Fruit fly (Drosophila melanogaster): ENCODE data around the gene Gr98b.

Gr98b gene

dm6 chr3R:27542197-27542596 lies at the start of gene Gr98b:
Gene Gr98b, plus strand, starts transcription at chr3R:27542497.
- TF ChIP-seq EcR (GFP tag; optimal IDR thresholded peaks at IDR 0.05) (no peak), CG8478 (optimal IDR thresholded peaks at IDR 0.05) (no peak), pan (optimal IDR thresholded peaks at IDR 0.05) (no peak), psq (optimal IDR thresholded peaks at IDR 0.05) (no peak), usp (GFP tag; optimal IDR thresholded peaks at IDR 0.05) (no peak), Dll (optimal IDR thresholded peaks at IDR 0.05) (no peak)

- TF ChIP-seq EcR (GFP tag; optimal IDR thresholded peaks at IDR 0.05) (no peak), CG8478 (optimal IDR thresholded peaks at IDR 0.05) (no peak), pan (optimal IDR thresholded peaks at IDR 0.05) (no peak), Dll (optimal IDR thresholded peaks at IDR 0.05) (no peak), psq (optimal IDR thresholded peaks at IDR 0.05) (no peak), usp (GFP tag; optimal IDR thresholded peaks at IDR 0.05) (no peak)
Observed at dm6 chr3R:27497616-27498015, 44.7 kb upstream of the Gr98b start.

- no peak for TF ChIP-seq usp (GFP tag; optimal IDR thresholded peaks at IDR 0.05)
- TF ChIP-seq CG8478 (optimal IDR thresholded peaks at IDR 0.05), result no peak
- TF ChIP-seq psq (optimal IDR thresholded peaks at IDR 0.05), result no peak
- no peak for TF ChIP-seq EcR (GFP tag; optimal IDR thresholded peaks at IDR 0.05)
- no peak for TF ChIP-seq pan (optimal IDR thresholded peaks at IDR 0.05)
- no peak for TF ChIP-seq Dll (optimal IDR thresholded peaks at IDR 0.05)
Observed at dm6 chr3R:27501938-27502337, 40.4 kb upstream of the Gr98b start, which contains the start of gene CG43139. Gene CG43139, minus strand, starts transcription at chr3R:27502025.

DNA sequence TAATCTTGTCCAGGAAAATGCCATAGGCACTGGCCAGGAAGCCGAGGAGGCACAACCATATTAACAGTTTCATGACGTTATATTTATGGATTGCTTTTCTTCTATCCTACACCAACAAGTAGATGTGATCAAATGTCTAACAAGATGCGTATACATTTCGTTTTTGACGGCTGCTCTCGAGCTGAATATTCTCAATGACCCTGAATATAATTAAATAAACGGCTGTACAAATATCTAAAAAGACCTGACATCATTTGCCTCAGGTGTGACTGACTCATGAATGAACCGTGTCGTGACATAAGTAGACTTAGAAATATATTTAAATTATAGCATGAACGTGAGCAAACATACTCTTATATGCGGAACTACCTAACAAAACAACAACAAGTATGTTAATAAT lies 39.4 kb upstream of the Gr98b start, which contains the start of gene CG5402:
TSS of gene CG5402 (minus strand) at position 101 of the 400 bp plus-strand sequence.
- no peak for TF ChIP-seq pan (optimal IDR thresholded peaks at IDR 0.05)

dm6 chr3R:27517157-27517556 lies 25.1 kb upstream of the Gr98b start, which contains the start of gene CG13972:
Gene CG13972, minus strand, starts transcription at chr3R:27517257.
- no peak for TF ChIP-seq Dll (optimal IDR thresholded peaks at IDR 0.05)
- TF ChIP-seq CG8478 (optimal IDR thresholded peaks at IDR 0.05), result no peak
- TF ChIP-seq usp (GFP tag; optimal IDR thresholded peaks at IDR 0.05), result no peak
- no peak for TF ChIP-seq pan (optimal IDR thresholded peaks at IDR 0.05)
- no peak for TF ChIP-seq EcR (GFP tag; optimal IDR thresholded peaks at IDR 0.05)
- no peak for TF ChIP-seq psq (optimal IDR thresholded peaks at IDR 0.05)

- TF ChIP-seq EcR (GFP tag; optimal IDR thresholded peaks at IDR 0.05), result no peak
- no peak for TF ChIP-seq usp (GFP tag; optimal IDR thresholded peaks at IDR 0.05)
- no peak for TF ChIP-seq psq (optimal IDR thresholded peaks at IDR 0.05)
- no peak for TF ChIP-seq CG8478 (optimal IDR thresholded peaks at IDR 0.05)
- TF ChIP-seq Dll (optimal IDR thresholded peaks at IDR 0.05), result no peak
- no peak for TF ChIP-seq pan (optimal IDR thresholded peaks at IDR 0.05)
Observed at dm6 chr3R:27519879-27520278, 22.4 kb upstream of the Gr98b start.

- TF ChIP-seq pan (optimal IDR thresholded peaks at IDR 0.05) (no peak), usp (GFP tag; optimal IDR thresholded peaks at IDR 0.05) (no peak), CG8478 (optimal IDR thresholded peaks at IDR 0.05) (no peak), EcR (GFP tag; optimal IDR thresholded peaks at IDR 0.05) (no peak), Dll (optimal IDR thresholded peaks at IDR 0.05) (no peak), psq (optimal IDR thresholded peaks at IDR 0.05) (no peak)
Observed at dm6 chr3R:27520415-27520916, 21.8 kb upstream of the Gr98b start, which contains the start of gene CG12885. Gene CG12885, plus strand, starts transcription at chr3R:27520866.

dm6 chr3R:27533225-27533624 lies 9.1 kb upstream of the Gr98b start:
- no peak for TF ChIP-seq Dll (optimal IDR thresholded peaks at IDR 0.05)
- TF ChIP-seq usp (GFP tag; optimal IDR thresholded peaks at IDR 0.05), result no peak
- TF ChIP-seq pan (optimal IDR thresholded peaks at IDR 0.05), result no peak

DNA sequence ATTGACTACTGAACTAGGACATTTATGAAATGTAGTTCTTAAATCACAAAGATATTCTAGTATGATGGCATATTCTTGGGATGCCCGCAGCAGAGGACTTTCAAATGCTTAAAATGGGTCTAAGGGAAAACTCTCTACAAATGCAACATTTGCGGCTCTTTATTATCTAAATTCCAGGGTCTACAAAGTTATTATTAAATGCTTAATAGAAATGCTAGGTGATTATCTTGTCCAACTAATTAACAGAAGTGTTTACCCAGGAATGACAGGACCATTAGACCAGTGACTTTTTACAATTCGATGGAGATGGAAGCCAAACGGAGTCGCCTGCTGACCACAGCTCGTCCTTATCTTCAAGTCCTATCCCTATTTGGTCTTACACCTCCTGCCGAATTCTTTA lies 1.8 kb downstream of the Gr98b start, which contains the start of gene Gr98c:
TSS of gene Gr98c (plus strand) at position 301 of the 400 bp plus-strand sequence.
- TF ChIP-seq CG8478 (optimal IDR thresholded peaks at IDR 0.05) (no peak), psq (optimal IDR thresholded peaks at IDR 0.05) (no peak), EcR (GFP tag; optimal IDR thresholded peaks at IDR 0.05) (no peak), Dll (optimal IDR thresholded peaks at IDR 0.05) (no peak), pan (optimal IDR thresholded peaks at IDR 0.05) (no peak), usp (GFP tag; optimal IDR thresholded peaks at IDR 0.05) (no peak)

- TF ChIP-seq Dll (optimal IDR thresholded peaks at IDR 0.05) (no peak), usp (GFP tag; optimal IDR thresholded peaks at IDR 0.05) (no peak), EcR (GFP tag; optimal IDR thresholded peaks at IDR 0.05) (no peak), psq (optimal IDR thresholded peaks at IDR 0.05) (no peak), CG8478 (optimal IDR thresholded peaks at IDR 0.05) (no peak), pan (optimal IDR thresholded peaks at IDR 0.05) (no peak)
Observed at dm6 chr3R:27545752-27546151, 3.5 kb downstream of the Gr98b start, which contains the start of gene Gr98d. Gene Gr98d, plus strand, starts transcription at chr3R:27546052.

dm6 chr3R:27547378-27547949 lies 5.2 kb downstream of the Gr98b start:
- TF ChIP-seq pan (optimal IDR thresholded peaks at IDR 0.05), result no peak
- TF ChIP-seq Dll (optimal IDR thresholded peaks at IDR 0.05), result no peak
- TF ChIP-seq psq (optimal IDR thresholded peaks at IDR 0.05), result no peak
- no peak for TF ChIP-seq usp (GFP tag; optimal IDR thresholded peaks at IDR 0.05)
- TF ChIP-seq EcR (GFP tag; optimal IDR thresholded peaks at IDR 0.05), result no peak
- TF ChIP-seq CG8478 (optimal IDR thresholded peaks at IDR 0.05), result no peak

dm6 chr3R:27552710-27553109 lies 10.4 kb downstream of the Gr98b start:
- no peak for TF ChIP-seq pan (optimal IDR thresholded peaks at IDR 0.05)
- TF ChIP-seq CG8478 (optimal IDR thresholded peaks at IDR 0.05), result no peak
- no peak for TF ChIP-seq EcR (GFP tag; optimal IDR thresholded peaks at IDR 0.05)
- no peak for TF ChIP-seq psq (optimal IDR thresholded peaks at IDR 0.05)
- TF ChIP-seq Dll (optimal IDR thresholded peaks at IDR 0.05), result no peak
- TF ChIP-seq usp (GFP tag; optimal IDR thresholded peaks at IDR 0.05), result no peak

- TF ChIP-seq EcR (GFP tag; optimal IDR thresholded peaks at IDR 0.05), result no peak
- TF ChIP-seq usp (GFP tag; optimal IDR thresholded peaks at IDR 0.05), result no peak
- no peak for TF ChIP-seq CG8478 (optimal IDR thresholded peaks at IDR 0.05)
- TF ChIP-seq psq (optimal IDR thresholded peaks at IDR 0.05), result no peak
- TF ChIP-seq pan (optimal IDR thresholded peaks at IDR 0.05), result no peak
- no peak for TF ChIP-seq Dll (optimal IDR thresholded peaks at IDR 0.05)
Observed at dm6 chr3R:27553379-27553778, 11.1 kb downstream of the Gr98b start.
